Worm (Caenorhabditis elegans): ENCODE results near the gene nhr-66.

Gene nhr-66

ce11 chrIV:8210300-8210699 lies 26.1 kb downstream of the nhr-66 start, which contains the start of gene C07G1.6:
TSS of gene C07G1.6 (minus strand) at chrIV:8210400.
- TF ChIP-seq scrt-1 (GFP tag; IDR thresholded peaks at IDR 0.05): no peak
- TF ChIP-seq ceh-36 (tag; optimal IDR thresholded peaks at IDR 0.05): no peak
- TF ChIP-seq ama-1 (optimal IDR thresholded peaks at IDR 0.05): no peak
- no peak for TF ChIP-seq B0310.2 (tag; optimal IDR thresholded peaks at IDR 0.05)
- TF ChIP-seq hnd-1 (tag; optimal IDR thresholded peaks at IDR 0.05): no peak
- TF ChIP-seq tra-4 (tag; optimal IDR thresholded peaks at IDR 0.05): no peak
- TF ChIP-seq hmbx-1 (tag; optimal IDR thresholded peaks at IDR 0.05): no peak
- no peak for TF ChIP-seq F13C5.2 (tag; optimal IDR thresholded peaks at IDR 0.05)
- TF ChIP-seq tbx-37 (GFP tag; conservative IDR thresholded peaks at IDR 0.05): no peak
- no peak for TF ChIP-seq ceh-13 (GFP tag; optimal IDR thresholded peaks at IDR 0.05)
- no peak for TF ChIP-seq tbx-11 (GFP tag; IDR thresholded peaks at IDR 0.05)

ce11 chrIV:8208855-8209254 lies 27.5 kb downstream of the nhr-66 start:
- TF ChIP-seq pes-1 (GFP tag; IDR thresholded peaks at IDR 0.05) (no peak), scrt-1 (GFP tag; IDR thresholded peaks at IDR 0.05) (no peak), flt-1 (GFP tag; IDR thresholded peaks at IDR 0.05) (no peak), ets-7 (tag; optimal IDR thresholded peaks at IDR 0.05) (no peak), tra-4 (tag; optimal IDR thresholded peaks at IDR 0.05) (no peak), aly-1 (tag; optimal IDR thresholded peaks at IDR 0.05) (no peak), hmbx-1 (tag; optimal IDR thresholded peaks at IDR 0.05) (no peak), tbx-37 (GFP tag; conservative IDR thresholded peaks at IDR 0.05) (no peak), sea-1 (GFP tag; conservative IDR thresholded peaks at IDR 0.05) (no peak)

ce11 chrIV:8206314-8206713 lies 30.1 kb downstream of the nhr-66 start, which contains the start of gene svh-1:
TSS of gene svh-1 (plus strand) at chrIV:8206614.
- TF ChIP-seq ceh-36 (tag; optimal IDR thresholded peaks at IDR 0.05) (no peak), hmg-4 (GFP tag; optimal IDR thresholded peaks at IDR 0.05) (no peak), flt-1 (GFP tag; IDR thresholded peaks at IDR 0.05) (no peak), scrt-1 (GFP tag; IDR thresholded peaks at IDR 0.05) (no peak), tra-4 (tag; optimal IDR thresholded peaks at IDR 0.05) (no peak), ceh-13 (GFP tag; optimal IDR thresholded peaks at IDR 0.05) (no peak), hmbx-1 (tag; optimal IDR thresholded peaks at IDR 0.05) (no peak), hnd-1 (tag; optimal IDR thresholded peaks at IDR 0.05) (no peak), sea-1 (GFP tag; conservative IDR thresholded peaks at IDR 0.05) (no peak), tbx-37 (GFP tag; conservative IDR thresholded peaks at IDR 0.05) (no peak), ama-1 (optimal IDR thresholded peaks at IDR 0.05) (no peak), F13C5.2 (tag; optimal IDR thresholded peaks at IDR 0.05) (no peak), B0310.2 (tag; optimal IDR thresholded peaks at IDR 0.05) (no peak), tbx-11 (GFP tag; IDR thresholded peaks at IDR 0.05) (no peak)

ce11 chrIV:8205272-8206098 lies 30.9 kb downstream of the nhr-66 start, which contains the start of gene hgrs-1:
TSS of gene hgrs-1 (minus strand) at chrIV:8206048.
- TF ChIP-seq flt-1 (GFP tag; IDR thresholded peaks at IDR 0.05): no peak
- no peak for TF ChIP-seq scrt-1 (GFP tag; IDR thresholded peaks at IDR 0.05)
- no peak for TF ChIP-seq pes-1 (GFP tag; IDR thresholded peaks at IDR 0.05)
- TF ChIP-seq F13C5.2 (tag; optimal IDR thresholded peaks at IDR 0.05): no peak
- TF ChIP-seq tbx-37 (GFP tag; conservative IDR thresholded peaks at IDR 0.05): no peak
- no peak for TF ChIP-seq sea-1 (GFP tag; conservative IDR thresholded peaks at IDR 0.05)
- no peak for TF ChIP-seq ama-1 (optimal IDR thresholded peaks at IDR 0.05)
- TF ChIP-seq hmg-4 (GFP tag; optimal IDR thresholded peaks at IDR 0.05): no peak
- TF ChIP-seq hnd-1 (tag; optimal IDR thresholded peaks at IDR 0.05): no peak
- TF ChIP-seq ceh-36 (tag; optimal IDR thresholded peaks at IDR 0.05): no peak

- TF ChIP-seq hnd-1 (tag; optimal IDR thresholded peaks at IDR 0.05) (no peak), ama-1 (optimal IDR thresholded peaks at IDR 0.05) (no peak), F13C5.2 (tag; optimal IDR thresholded peaks at IDR 0.05) (no peak), pes-1 (GFP tag; IDR thresholded peaks at IDR 0.05) (no peak), ceh-36 (tag; optimal IDR thresholded peaks at IDR 0.05) (no peak), tbx-37 (GFP tag; conservative IDR thresholded peaks at IDR 0.05) (no peak), flt-1 (GFP tag; IDR thresholded peaks at IDR 0.05) (no peak), ceh-13 (GFP tag; optimal IDR thresholded peaks at IDR 0.05) (no peak), B0310.2 (tag; optimal IDR thresholded peaks at IDR 0.05) (no peak)
Observed at ce11 chrIV:8203555-8203954, 32.8 kb downstream of the nhr-66 start.

- TF ChIP-seq scrt-1 (GFP tag; IDR thresholded peaks at IDR 0.05): no peak
- no peak for TF ChIP-seq hmbx-1 (tag; optimal IDR thresholded peaks at IDR 0.05)
- no peak for TF ChIP-seq ceh-13 (GFP tag; optimal IDR thresholded peaks at IDR 0.05)
- no peak for TF ChIP-seq pes-1 (GFP tag; IDR thresholded peaks at IDR 0.05)
- no peak for TF ChIP-seq hnd-1 (tag; optimal IDR thresholded peaks at IDR 0.05)
- no peak for TF ChIP-seq sea-1 (GFP tag; conservative IDR thresholded peaks at IDR 0.05)
- no peak for TF ChIP-seq flt-1 (GFP tag; IDR thresholded peaks at IDR 0.05)
- TF ChIP-seq ceh-36 (tag; optimal IDR thresholded peaks at IDR 0.05): no peak
Observed at ce11 chrIV:8201133-8201532, 35.3 kb downstream of the nhr-66 start, which contains the start of gene glrx-22. TSS of gene glrx-22 (minus strand) at chrIV:8201233.

- no peak for TF ChIP-seq ama-1 (optimal IDR thresholded peaks at IDR 0.05)
- no peak for TF ChIP-seq pes-1 (GFP tag; IDR thresholded peaks at IDR 0.05)
- no peak for TF ChIP-seq ceh-13 (GFP tag; optimal IDR thresholded peaks at IDR 0.05)
- no peak for TF ChIP-seq tra-4 (tag; optimal IDR thresholded peaks at IDR 0.05)
- no peak for TF ChIP-seq F13C5.2 (tag; optimal IDR thresholded peaks at IDR 0.05)
- no peak for TF ChIP-seq tbx-11 (GFP tag; IDR thresholded peaks at IDR 0.05)
- no peak for TF ChIP-seq hmbx-1 (tag; optimal IDR thresholded peaks at IDR 0.05)
- no peak for TF ChIP-seq B0310.2 (tag; optimal IDR thresholded peaks at IDR 0.05)
- TF ChIP-seq ceh-36 (tag; optimal IDR thresholded peaks at IDR 0.05): no peak
- no peak for TF ChIP-seq aly-1 (tag; optimal IDR thresholded peaks at IDR 0.05)
- no peak for TF ChIP-seq flt-1 (GFP tag; IDR thresholded peaks at IDR 0.05)
- TF ChIP-seq ets-7 (tag; optimal IDR thresholded peaks at IDR 0.05): no peak
- no peak for TF ChIP-seq sea-1 (GFP tag; conservative IDR thresholded peaks at IDR 0.05)
- no peak for TF ChIP-seq hnd-1 (tag; optimal IDR thresholded peaks at IDR 0.05)
- no peak for TF ChIP-seq tbx-37 (GFP tag; conservative IDR thresholded peaks at IDR 0.05)
- TF ChIP-seq hmg-4 (GFP tag; optimal IDR thresholded peaks at IDR 0.05): no peak
- TF ChIP-seq scrt-1 (GFP tag; IDR thresholded peaks at IDR 0.05): no peak
Observed at ce11 chrIV:8199824-8200223, 36.6 kb downstream of the nhr-66 start.
